Worm (Caenorhabditis elegans): ENCODE data around the gene sto-1.

DNA sequence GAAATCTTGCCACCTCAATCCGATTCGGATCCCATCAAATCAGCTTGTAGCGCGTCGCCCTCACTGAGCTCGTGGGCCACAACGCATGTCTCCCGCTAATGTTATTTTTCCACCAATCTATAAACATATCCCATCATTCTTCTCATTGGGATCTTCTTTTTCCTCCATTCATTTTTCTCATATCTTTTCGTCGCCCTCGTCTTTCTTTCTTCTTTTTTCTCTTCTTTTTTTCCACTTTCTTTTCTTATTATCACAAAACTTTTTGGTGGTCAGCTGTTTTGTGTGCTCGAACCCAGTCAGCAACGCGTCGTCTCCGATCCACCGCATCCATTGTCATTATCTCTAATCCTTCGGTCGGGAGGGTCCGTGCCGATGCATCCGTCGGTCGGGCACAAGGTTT lies 38.8 kb upstream of the sto-1 start:
- TF ChIP-seq pha-4 (GFP tag; IDR thresholded peaks at IDR 0.05), result no peak
- TF ChIP-seq pha-4 (tag; optimal IDR thresholded peaks at IDR 0.05), result no peak
- no peak for TF ChIP-seq ama-1 (optimal IDR thresholded peaks at IDR 0.05)

Data from whole organism, L4 larva.